Fruit fly (Drosophila melanogaster) whole organism, embryonic: Measurements from ENCODE around the gene CG32170.

Experiments used
- Ada2b ChIP-seq: fragments of 200-800 bp; sonication (Bioruptor generic); IDR thresholded peaks from 2 replicates; pipeline ENCODE4 v1.3.6; 2022; ENCODE audit warnings: missing biosample characterization, missing genetic modification characterization
- Adf1 ChIP-seq: fragments of 200-800 bp; sonication (Bioruptor generic); IDR thresholded peaks from 2 replicates; pipeline ENCODE4 v1.3.6; 2022; ENCODE audit warnings: missing biosample characterization, missing genetic modification characterization
- Bteb2 ChIP-seq: fragments of 200-800 bp; sonication (Bioruptor generic); optimal IDR thresholded peaks from 2 replicates; lab custom pipeline; 2016; ENCODE audit warnings: missing biosample characterization, missing genetic modification characterization
- C15 ChIP-seq: fragments of 200-800 bp; sonication (Bioruptor generic); IDR thresholded peaks from 3 replicates; pipeline ENCODE4 v1.3.6; 2022; ENCODE audit warnings: missing biosample characterization, missing genetic modification characterization
- CG10267 ChIP-seq: fragments of 200-800 bp; sonication (Bioruptor generic); optimal IDR thresholded peaks from 2 replicates; lab custom pipeline; 2018; ENCODE audit warnings: missing biosample characterization, mild to moderate bottlenecking, missing genetic modification characterization, moderate library complexity
- CG11504 ChIP-seq: fragments of 200-800 bp; sonication (Bioruptor generic); optimal IDR thresholded peaks from 3 replicates; lab custom pipeline; 2019; ENCODE audit warnings: missing biosample characterization, mild to moderate bottlenecking, missing genetic modification characterization, moderate library complexity
- CG11696 ChIP-seq: fragments of 200-800 bp; sonication (Bioruptor generic); IDR thresholded peaks from 2 replicates; pipeline ENCODE4 v1.3.6; 2022; ENCODE audit warnings: missing biosample characterization, missing genetic modification characterization
- CG12299 ChIP-seq: fragments of 200-800 bp; sonication (Bioruptor generic); optimal IDR thresholded peaks from 2 replicates; lab custom pipeline; 2018; ENCODE audit warnings: missing biosample characterization, mild to moderate bottlenecking, missing genetic modification characterization
- CG14965 ChIP-seq: fragments of 200-800 bp; sonication (Bioruptor generic); optimal IDR thresholded peaks from 2 replicates; lab custom pipeline; 2016; ENCODE audit warnings: missing biosample characterization, missing genetic modification characterization, borderline replicate concordance
- CG1603 ChIP-seq: fragments of 200-800 bp; sonication (Bioruptor generic); optimal IDR thresholded peaks from 2 replicates; lab custom pipeline; 2019; ENCODE audit warnings: missing biosample characterization, mild to moderate bottlenecking, missing genetic modification characterization, moderate library complexity
- CG1647 ChIP-seq: fragments of 200-800 bp; sonication (Bioruptor generic); optimal IDR thresholded peaks from 3 replicates; lab custom pipeline; 2016; ENCODE audit warnings: missing biosample characterization, missing genetic modification characterization
- CG16813 ChIP-seq: fragments of 200-800 bp; sonication (Bioruptor generic); IDR thresholded peaks from 3 replicates; pipeline ENCODE4 v1.3.6; 2022; ENCODE audit warnings: missing biosample characterization, missing genetic modification characterization; ENCODE audit not compliant: partially characterized antibody
- CG2199 ChIP-seq: fragments of 200-800 bp; sonication (Bioruptor generic); IDR thresholded peaks from 3 replicates; pipeline ENCODE4 v1.3.6; 2022; ENCODE audit warnings: missing biosample characterization, missing genetic modification characterization
- CG32772 ChIP-seq: fragments of 200-800 bp; sonication (Bioruptor generic); IDR thresholded peaks from 2 replicates; pipeline ENCODE4 v1.3.6; 2022; ENCODE audit warnings: missing biosample characterization, missing genetic modification characterization
- CG4360 ChIP-seq: fragments of 200-800 bp; sonication (Bioruptor generic); IDR thresholded peaks from 2 replicates; pipeline ENCODE4 v1.3.6; 2022; ENCODE audit warnings: missing biosample characterization, missing genetic modification characterization
- CG4707 ChIP-seq: fragments of 200-800 bp; sonication (Bioruptor generic); optimal IDR thresholded peaks from 2 replicates; lab custom pipeline; 2018; ENCODE audit warnings: missing biosample characterization, mild to moderate bottlenecking, missing genetic modification characterization, moderate library complexity
- CG8359 ChIP-seq: fragments of 200-800 bp; sonication (Bioruptor generic); optimal IDR thresholded peaks from 2 replicates; lab custom pipeline; 2017; ENCODE audit warnings: missing biosample characterization, mild to moderate bottlenecking, missing genetic modification characterization, borderline replicate concordance
- CG9215 ChIP-seq: fragments of 200-800 bp; sonication (Bioruptor generic); IDR thresholded peaks from 2 replicates; pipeline ENCODE4 v1.3.6; 2022; ENCODE audit warnings: missing biosample characterization, missing genetic modification characterization
- CG9817 ChIP-seq: fragments of 200-800 bp; sonication (Bioruptor generic); optimal IDR thresholded peaks from 2 replicates; lab custom pipeline; 2018; ENCODE audit warnings: missing biosample characterization, mild to moderate bottlenecking, missing genetic modification characterization, moderate library complexity
- Drgx ChIP-seq: fragments of 200-800 bp; sonication (Bioruptor generic); IDR thresholded peaks from 2 replicates; pipeline ENCODE4 v1.3.6; 2022; ENCODE audit warnings: missing biosample characterization, missing genetic modification characterization
- Fer2 ChIP-seq: fragments of 200-800 bp; sonication (Bioruptor generic); optimal IDR thresholded peaks from 2 replicates; lab custom pipeline; 2018; ENCODE audit warnings: missing biosample characterization, mild to moderate bottlenecking, missing genetic modification characterization, moderate library complexity
- Fer3 ChIP-seq: fragments of 200-800 bp; sonication (Bioruptor generic); optimal IDR thresholded peaks from 2 replicates; lab custom pipeline; 2018; ENCODE audit warnings: missing biosample characterization, mild to moderate bottlenecking, missing genetic modification characterization, moderate library complexity
- GATAe ChIP-seq: fragments of 200-800 bp; sonication (Bioruptor generic); conservative IDR thresholded peaks from 2 replicates; pipeline ENCODE4 v1.3.6; 2022; ENCODE audit warnings: missing biosample characterization, missing genetic modification characterization
- Gsc ChIP-seq: fragments of 200-800 bp; sonication (Bioruptor generic); IDR thresholded peaks from 2 replicates; pipeline ENCODE4 v1.3.6; 2022; ENCODE audit warnings: missing biosample characterization, missing genetic modification characterization
- Kr ChIP-seq: fragments of 200-800 bp; sonication (Bioruptor generic); optimal IDR thresholded peaks from 2 replicates; lab custom pipeline; 2017; ENCODE audit warnings: missing biosample characterization, mild to moderate bottlenecking, missing genetic modification characterization
- Med ChIP-seq: fragments of 200-800 bp; sonication (Bioruptor generic); peaks from one replicate; lab custom pipeline; 2016; ENCODE audit warnings: missing biosample characterization, missing genetic modification characterization, mild to moderate bottlenecking, inconsistent platforms, moderate library complexity
- Oli ChIP-seq: fragments of 200-800 bp; sonication (Bioruptor generic); optimal IDR thresholded peaks from 2 replicates; lab custom pipeline; 2018; ENCODE audit warnings: missing biosample characterization, mild to moderate bottlenecking, missing genetic modification characterization, moderate library complexity
- Pdp1 ChIP-seq, 2 experiments: fragments of 200-800 bp; sonication (Bioruptor generic); optimal IDR thresholded peaks; 3 replicates each; lab custom pipeline; 2016; ENCODE audit warnings: missing biosample characterization in 2 of 2, missing genetic modification characterization in 2 of 2, mild to moderate bottlenecking in 1 of 2, moderate library complexity in 1 of 2
- ara ChIP-seq: fragments of 200-800 bp; sonication (Bioruptor generic); IDR thresholded peaks from 2 replicates; pipeline ENCODE4 v1.3.6; 2022; ENCODE audit warnings: missing biosample characterization, missing genetic modification characterization
- bowl ChIP-seq: fragments of 200-800 bp; sonication (Bioruptor generic); IDR thresholded peaks from 2 replicates; pipeline ENCODE4 v1.3.6; 2022; ENCODE audit warnings: missing biosample characterization, missing genetic modification characterization
- cato ChIP-seq: fragments of 200-800 bp; sonication (Bioruptor generic); optimal IDR thresholded peaks from 2 replicates; lab custom pipeline; 2016; ENCODE audit warnings: missing biosample characterization, missing genetic modification characterization, borderline replicate concordance
- chif ChIP-seq, 2 experiments: fragments of 200-800 bp; sonication (Bioruptor generic); optimal IDR thresholded peaks; 3 replicates each; lab custom pipeline; 2016; ENCODE audit warnings: missing biosample characterization in 2 of 2, missing genetic modification characterization in 2 of 2
- dati ChIP-seq: fragments of 200-800 bp; sonication (Bioruptor generic); IDR thresholded peaks from 2 replicates; pipeline ENCODE4 v1.3.6; 2022; ENCODE audit warnings: missing biosample characterization, missing genetic modification characterization
- dimm ChIP-seq: fragments of 200-800 bp; sonication (Bioruptor generic); IDR thresholded peaks from 2 replicates; pipeline ENCODE4 v1.3.6; 2022; ENCODE audit warnings: missing biosample characterization, missing genetic modification characterization
- fru ChIP-seq: fragments of >200 bp; optimal IDR thresholded peaks from 2 replicates; lab custom pipeline; 2017
- fu2 ChIP-seq: fragments of 200-800 bp; sonication (Bioruptor generic); optimal IDR thresholded peaks from 2 replicates; lab custom pipeline; 2016; ENCODE audit warnings: missing biosample characterization, missing genetic modification characterization
- lbe ChIP-seq: fragments of 200-800 bp; sonication (Bioruptor generic); optimal IDR thresholded peaks from 2 replicates; lab custom pipeline; 2016; ENCODE audit warnings: missing biosample characterization, mild to moderate bottlenecking, missing genetic modification characterization
- pb ChIP-seq: fragments of 200-800 bp; sonication (Bioruptor generic); optimal IDR thresholded peaks from 3 replicates; lab custom pipeline; 2016; ENCODE audit warnings: missing biosample characterization, missing genetic modification characterization
- psq ChIP-seq: fragments of 200-800 bp; sonication (Bioruptor generic); optimal IDR thresholded peaks from 2 replicates; lab custom pipeline; 2017; ENCODE audit warnings: missing biosample characterization, missing genetic modification characterization
- run ChIP-seq: fragments of 200-800 bp; sonication (Bioruptor generic); optimal IDR thresholded peaks from 3 replicates; lab custom pipeline; 2018; ENCODE audit warnings: missing biosample characterization, mild to moderate bottlenecking, missing genetic modification characterization
- salm ChIP-seq: fragments of 200-800 bp; sonication (Bioruptor generic); optimal IDR thresholded peaks from 2 replicates; lab custom pipeline; 2018; ENCODE audit warnings: missing biosample characterization, mild to moderate bottlenecking, missing genetic modification characterization
- seq ChIP-seq: fragments of 200-800 bp; sonication (Bioruptor generic); IDR thresholded peaks from 2 replicates; pipeline ENCODE4 v1.3.6; 2022; ENCODE audit warnings: missing biosample characterization, missing genetic modification characterization
- sim ChIP-seq: fragments of 200-800 bp; sonication (Bioruptor generic); IDR thresholded peaks from 2 replicates; pipeline ENCODE4 v1.3.6; 2022; ENCODE audit warnings: missing biosample characterization, missing genetic modification characterization
- stc ChIP-seq: fragments of 200-800 bp; sonication (Bioruptor generic); IDR thresholded peaks from 2 replicates; pipeline ENCODE4 v1.3.6; 2022; ENCODE audit warnings: missing biosample characterization, missing genetic modification characterization
- sug ChIP-seq: fragments of 200-800 bp; optimal IDR thresholded peaks from 2 replicates; lab custom pipeline; 2019; ENCODE audit warnings: missing biosample characterization, mild to moderate bottlenecking, missing genetic modification characterization, moderate library complexity
- tin ChIP-seq: fragments of 200-800 bp; sonication (Bioruptor generic); optimal IDR thresholded peaks from 3 replicates; lab custom pipeline; 2016; ENCODE audit warnings: missing biosample characterization, missing genetic modification characterization
- unpg ChIP-seq: fragments of 200-800 bp; sonication (Bioruptor generic); optimal IDR thresholded peaks from 3 replicates; lab custom pipeline; 2018; ENCODE audit warnings: missing biosample characterization, mild to moderate bottlenecking, missing genetic modification characterization, moderate library complexity
- vfl ChIP-seq: fragments of 200-800 bp; sonication (Bioruptor generic); optimal IDR thresholded peaks from 2 replicates; lab custom pipeline; 2016; ENCODE audit warnings: missing biosample characterization, missing genetic modification characterization
- wor ChIP-seq: fragments of 200-800 bp; sonication (Bioruptor generic); IDR thresholded peaks from 2 replicates; pipeline ENCODE4 v1.3.6; 2022; ENCODE audit warnings: missing biosample characterization, missing genetic modification characterization
- zen ChIP-seq: fragments of 200-800 bp; sonication (Bioruptor generic); optimal IDR thresholded peaks from 3 replicates; lab custom pipeline; 2018; ENCODE audit warnings: missing biosample characterization, mild to moderate bottlenecking, missing genetic modification characterization, moderate library complexity

Gene CG32170

dm6 chr3L:16890650-16891336, 13.7 kb downstream of the CG32170 start (continued):
- TF ChIP-seq stc (GFP tag; lab: Robert Waterston, UW) (peak; percentile 94), Bteb2 (GFP tag; lab: Kevin White, UChicago) (peak; percentile 71), CG2199 (GFP tag; lab: Robert Waterston, UW) (peak; percentile 87; the same call in 2 of the 3 replicates), Med (peak; percentile 95), Adf1 (GFP tag; lab: Robert Waterston, UW) (peak; percentile 98), CG4707 (GFP tag; lab: Kevin White, UChicago) (peak; percentile 70), CG1603 (tag; lab: Kevin White, UChicago) (peak; percentile 95), GATAe (GFP tag; lab: Robert Waterston, UW) (peak; percentile 67), fu2 (GFP tag; lab: Kevin White, UChicago) (peak; percentile 57), fru (no peak), lbe (GFP tag; lab: Kevin White, UChicago) (no peak), salm (tag; lab: Kevin White, UChicago) (peak; percentile 86), wor (peak; percentile 94), CG1647 (GFP tag; lab: Kevin White, UChicago) (peak; percentile 80), CG16813 (GFP tag; lab: Robert Waterston, UW) (no peak), chif (GFP tag; optimal IDR thresholded peaks at IDR 0.05; lab: Kevin White, UChicago) (peak; percentile 85 to 91), CG11696 (GFP tag; lab: Robert Waterston, UW) (peak; percentile 75), Kr (GFP tag; lab: Kevin White, UChicago) (no peak), CG10267 (peak; percentile 85), Gsc (peak; percentile 84), CG9817 (tag; lab: Kevin White, UChicago) (peak; percentile 78), Fer2 (tag; lab: Kevin White, UChicago) (peak; percentile 46), bowl (GFP tag; lab: Robert Waterston, UW) (peak; percentile 81; the same call in 1 of the 2 replicates), run (tag; lab: Kevin White, UChicago) (peak; percentile 82), unpg (peak; percentile 94), Pdp1 (GFP tag; optimal IDR thresholded peaks at IDR 0.05; lab: Kevin White, UChicago) (peak; percentile 86 to 90), sim (GFP tag; lab: Robert Waterston, UW) (peak; percentile 86), tin (GFP tag; lab: Kevin White, UChicago) (peak; percentile 93), zen (tag; lab: Kevin White, UChicago) (peak; percentile 82), C15 (GFP tag; lab: Robert Waterston, UW) (no peak; the same call in 2 of the 3 replicates), CG12299 (tag; lab: Kevin White, UChicago) (peak; percentile 71), Drgx (peak; percentile 90), Oli (peak; percentile 94), CG9215 (GFP tag; lab: Robert Waterston, UW) (peak; percentile 65), CG8359 (GFP tag; lab: Kevin White, UChicago) (peak; percentile 100), Fer3 (tag; lab: Kevin White, UChicago) (peak; percentile 83), psq (GFP tag; lab: Kevin White, UChicago) (peak; percentile 58), sug (tag; lab: Kevin White, UChicago) (peak; percentile 48), pb (peak; percentile 69), vfl (GFP tag; lab: Kevin White, UChicago) (peak; percentile 37), dati (peak; percentile 83), ara (GFP tag; lab: Robert Waterston, UW) (peak; percentile 93), CG4360 (GFP tag; lab: Robert Waterston, UW) (peak; percentile 77), seq (peak; percentile 87), Ada2b (peak; percentile 88), cato (GFP tag; lab: Kevin White, UChicago) (peak; percentile 83), CG32772 (peak; percentile 94), CG11504 (tag; lab: Kevin White, UChicago) (peak; percentile 94), dimm (GFP tag; lab: Robert Waterston, UW) (peak; percentile 88), CG14965 (GFP tag; lab: Kevin White, UChicago) (peak; percentile 28)
